Fruit fly (Drosophila melanogaster) whole organism, embryonic: ENCODE results near the gene akirin.
A peak's percentile ranks its signal among the peaks of the same experiment; 100 is the strongest.

Experiments used
- Atf-2 ChIP-seq: fragments of 200-800 bp; sonication (Bioruptor generic); optimal IDR thresholded peaks from 2 replicates; lab custom pipeline; 2016; ENCODE audit warnings: missing biosample characterization, missing genetic modification characterization
- Atf3 ChIP-seq: fragments of 200-800 bp; sonication (Bioruptor generic); optimal IDR thresholded peaks from 3 replicates; lab custom pipeline; 2016; ENCODE audit warnings: missing biosample characterization, missing genetic modification characterization
- CG10366 ChIP-seq: fragments of 200-800 bp; sonication (Bioruptor generic); IDR thresholded peaks from 2 replicates; pipeline ENCODE4 v1.3.6; 2022; ENCODE audit warnings: missing biosample characterization, missing genetic modification characterization
- CG11723 ChIP-seq: fragments of 200-800 bp; sonication (Bioruptor generic); optimal IDR thresholded peaks from 2 replicates; lab custom pipeline; 2017; ENCODE audit warnings: missing biosample characterization, mild to moderate bottlenecking, missing genetic modification characterization
- CG12219 ChIP-seq: fragments of 200-800 bp; sonication (Bioruptor generic); optimal IDR thresholded peaks from 3 replicates; lab custom pipeline; 2018; ENCODE audit warnings: missing biosample characterization, mild to moderate bottlenecking, missing genetic modification characterization
- CG12236 ChIP-seq: fragments of 200-800 bp; sonication (Bioruptor generic); optimal IDR thresholded peaks from 2 replicates; lab custom pipeline; 2016; ENCODE audit warnings: missing biosample characterization, missing genetic modification characterization
- CG15011 ChIP-seq: fragments of 200-800 bp; sonication (Bioruptor generic); optimal IDR thresholded peaks from 3 replicates; lab custom pipeline; 2018; ENCODE audit warnings: missing biosample characterization, mild to moderate bottlenecking, missing genetic modification characterization
- CG15479 ChIP-seq: fragments of 200-800 bp; sonication (Bioruptor generic); optimal IDR thresholded peaks from 3 replicates; lab custom pipeline; 2019; ENCODE audit warnings: missing biosample characterization, mild to moderate bottlenecking, missing genetic modification characterization, moderate library complexity
- CG16813 ChIP-seq: fragments of 200-800 bp; sonication (Bioruptor generic); IDR thresholded peaks from 3 replicates; pipeline ENCODE4 v1.3.6; 2022; ENCODE audit warnings: missing biosample characterization, missing genetic modification characterization; ENCODE audit not compliant: partially characterized antibody
- CG1792 ChIP-seq: fragments of 200-800 bp; sonication (Bioruptor generic); optimal IDR thresholded peaks from 2 replicates; lab custom pipeline; 2016; ENCODE audit warnings: missing biosample characterization, missing genetic modification characterization
- CG4854 ChIP-seq: fragments of 200-800 bp; sonication (Bioruptor generic); optimal IDR thresholded peaks from 2 replicates; lab custom pipeline; 2016; ENCODE audit warnings: missing biosample characterization, missing genetic modification characterization, inconsistent platforms
- CG6175 ChIP-seq: fragments of 200-800 bp; sonication (Bioruptor generic); IDR thresholded peaks from 3 replicates; pipeline ENCODE4 v1.3.6; 2022; ENCODE audit warnings: missing biosample characterization, missing genetic modification characterization
- CG8924 ChIP-seq: fragments of 200-800 bp; optimal IDR thresholded peaks from 3 replicates; lab custom pipeline; 2019; ENCODE audit warnings: missing biosample characterization, mild to moderate bottlenecking, missing genetic modification characterization, moderate library complexity
- D19A ChIP-seq: fragments of 200-800 bp; optimal IDR thresholded peaks from 3 replicates; lab custom pipeline; 2019; ENCODE audit warnings: missing biosample characterization, mild to moderate bottlenecking, missing genetic modification characterization, moderate library complexity
- Dip2 ChIP-seq: fragments of 200-800 bp; sonication (Bioruptor generic); IDR thresholded peaks from 2 replicates; pipeline ENCODE4 v1.3.6; 2022; ENCODE audit warnings: missing biosample characterization, missing genetic modification characterization
- Dip3 ChIP-seq: fragments of 200-800 bp; sonication (Bioruptor generic); optimal IDR thresholded peaks from 3 replicates; lab custom pipeline; 2016; ENCODE audit warnings: missing biosample characterization, missing genetic modification characterization
- Ets65A ChIP-seq: fragments of 200-800 bp; sonication (Bioruptor generic); peaks from one replicate; lab custom pipeline; 2016; ENCODE audit warnings: missing biosample characterization, missing genetic modification characterization
- Fer3 ChIP-seq: fragments of 200-800 bp; sonication (Bioruptor generic); optimal IDR thresholded peaks from 2 replicates; lab custom pipeline; 2018; ENCODE audit warnings: missing biosample characterization, mild to moderate bottlenecking, missing genetic modification characterization, moderate library complexity
- MTF-1 ChIP-seq: fragments of 200-800 bp; sonication (Bioruptor generic); optimal IDR thresholded peaks from 2 replicates; lab custom pipeline; 2018; ENCODE audit warnings: missing biosample characterization, mild to moderate bottlenecking, missing genetic modification characterization, borderline replicate concordance
- Mad ChIP-seq: fragments of 200-800 bp; sonication (Bioruptor generic); optimal IDR thresholded peaks from 2 replicates; lab custom pipeline; 2016; ENCODE audit warnings: missing biosample characterization, missing genetic modification characterization
- Mes4 ChIP-seq: fragments of 200-800 bp; sonication (Bioruptor generic); optimal IDR thresholded peaks from 2 replicates; lab custom pipeline; 2016; ENCODE audit warnings: missing biosample characterization, missing genetic modification characterization
- Mrtf ChIP-seq: fragments of 200-800 bp; sonication (Bioruptor generic); IDR thresholded peaks from 3 replicates; pipeline ENCODE4 v1.3.6; 2022; ENCODE audit warnings: missing biosample characterization, missing genetic modification characterization
- NC2β ChIP-seq: fragments of 200-800 bp; sonication (Bioruptor generic); optimal IDR thresholded peaks from 2 replicates; lab custom pipeline; 2016; ENCODE audit warnings: missing biosample characterization, missing genetic modification characterization
- Opbp ChIP-seq: fragments of 200-800 bp; sonication (Bioruptor generic); IDR thresholded peaks from 3 replicates; pipeline ENCODE4 v1.3.6; 2022; ENCODE audit warnings: missing biosample characterization, missing genetic modification characterization; ENCODE audit not compliant: partially characterized antibody
- Ssrp ChIP-seq: fragments of 200-800 bp; sonication (Bioruptor generic); optimal IDR thresholded peaks from 2 replicates; lab custom pipeline; 2018; ENCODE audit warnings: missing biosample characterization, mild to moderate bottlenecking, missing genetic modification characterization, moderate library complexity
- Taf1 ChIP-seq: fragments of 200-800 bp; sonication (Bioruptor generic); IDR thresholded peaks from 2 replicates; pipeline ENCODE4 v1.3.6; 2022; ENCODE audit warnings: missing biosample characterization, missing genetic modification characterization
- Tbp ChIP-seq: fragments of >200 bp; optimal IDR thresholded peaks from 2 replicates; lab custom pipeline; 2018; ENCODE audit warnings: missing biosample characterization, missing genetic modification characterization
- ap ChIP-seq: fragments of 200-800 bp; sonication (Bioruptor generic); IDR thresholded peaks from 2 replicates; pipeline ENCODE4 v1.3.6; 2022; ENCODE audit warnings: missing biosample characterization, missing genetic modification characterization
- ash1 ChIP-seq: fragments of 200-800 bp; sonication (Bioruptor generic); optimal IDR thresholded peaks from 2 replicates; lab custom pipeline; 2018; ENCODE audit warnings: missing biosample characterization, mild to moderate bottlenecking, missing genetic modification characterization
- az2 ChIP-seq: fragments of 200-800 bp; sonication (Bioruptor generic); optimal IDR thresholded peaks from 3 replicates; lab custom pipeline; 2016; ENCODE audit warnings: missing biosample characterization, missing genetic modification characterization
- fu2 ChIP-seq: fragments of 200-800 bp; sonication (Bioruptor generic); optimal IDR thresholded peaks from 2 replicates; lab custom pipeline; 2016; ENCODE audit warnings: missing biosample characterization, missing genetic modification characterization
- gce ChIP-seq: fragments of 200-800 bp; sonication (Bioruptor generic); IDR thresholded peaks from 3 replicates; pipeline ENCODE4 v1.3.6; 2022; ENCODE audit warnings: missing biosample characterization, missing genetic modification characterization
- gro ChIP-seq: fragments of 200-800 bp; sonication (Bioruptor generic); optimal IDR thresholded peaks from 2 replicates; lab custom pipeline; 2016; ENCODE audit warnings: missing biosample characterization, missing genetic modification characterization
- gsb-n ChIP-seq: fragments of 200-800 bp; sonication (Bioruptor generic); optimal IDR thresholded peaks from 3 replicates; lab custom pipeline; 2018; ENCODE audit warnings: missing biosample characterization, mild to moderate bottlenecking, missing genetic modification characterization
- hb ChIP-seq: fragments of 200-800 bp; sonication (Bioruptor generic); IDR thresholded peaks from 3 replicates; pipeline ENCODE4 v1.3.6; 2022; ENCODE audit warnings: missing biosample characterization, missing genetic modification characterization; ENCODE audit not compliant: partially characterized antibody
- jing ChIP-seq: fragments of 200-800 bp; sonication (Bioruptor generic); optimal IDR thresholded peaks from 2 replicates; lab custom pipeline; 2018; ENCODE audit warnings: missing biosample characterization, mild to moderate bottlenecking, missing genetic modification characterization
- lbe ChIP-seq: fragments of 200-800 bp; sonication (Bioruptor generic); optimal IDR thresholded peaks from 2 replicates; lab custom pipeline; 2016; ENCODE audit warnings: missing biosample characterization, mild to moderate bottlenecking, missing genetic modification characterization
- mam ChIP-seq: fragments of 200-800 bp; sonication (Bioruptor generic); optimal IDR thresholded peaks from 3 replicates; lab custom pipeline; 2016; ENCODE audit warnings: missing biosample characterization, missing genetic modification characterization
- org-1 ChIP-seq: fragments of 200-800 bp; sonication (Bioruptor generic); optimal IDR thresholded peaks from 2 replicates; lab custom pipeline; 2017; ENCODE audit warnings: missing biosample characterization, missing genetic modification characterization
- pho ChIP-seq: fragments of 200-800 bp; sonication (Bioruptor generic); optimal IDR thresholded peaks from 2 replicates; lab custom pipeline; 2016; ENCODE audit warnings: missing biosample characterization, missing genetic modification characterization
- pros ChIP-seq: fragments of 200-800 bp; sonication (Bioruptor generic); optimal IDR thresholded peaks from 3 replicates; lab custom pipeline; 2019; ENCODE audit warnings: missing biosample characterization, mild to moderate bottlenecking, missing genetic modification characterization, moderate library complexity
- sc ChIP-seq, 3 experiments: fragments of >200 bp in 2 of 3; fragments of 200-800 bp in 1 of 3; sonication (Bioruptor generic) in 1 of 3; optimal IDR thresholded peaks; 2 replicates in 2 of 3; 3 replicates in 1 of 3; lab custom pipeline; 2017; ENCODE audit warnings: mild to moderate bottlenecking in 1 of 3, missing biosample characterization in 1 of 3, missing genetic modification characterization in 1 of 3, missing genetic modification reagents in 1 of 3
- scrt ChIP-seq: fragments of 200-800 bp; sonication (Bioruptor generic); optimal IDR thresholded peaks from 2 replicates; lab custom pipeline; 2018; ENCODE audit warnings: missing biosample characterization, mild to moderate bottlenecking, missing genetic modification characterization, moderate library complexity
- sens ChIP-seq: fragments of 200-800 bp; sonication (Bioruptor generic); peaks from one replicate; lab custom pipeline; 2016; ENCODE audit warnings: missing biosample characterization, missing genetic modification characterization
- sens-2 ChIP-seq: fragments of 200-800 bp; sonication (Bioruptor generic); IDR thresholded peaks from 2 replicates; pipeline ENCODE4 v1.3.6; 2022; ENCODE audit warnings: missing biosample characterization, missing genetic modification characterization
- seq ChIP-seq: fragments of 200-800 bp; sonication (Bioruptor generic); IDR thresholded peaks from 2 replicates; pipeline ENCODE4 v1.3.6; 2022; ENCODE audit warnings: missing biosample characterization, missing genetic modification characterization
- ttk ChIP-seq: fragments of 200-800 bp; sonication (Bioruptor generic); IDR thresholded peaks from 2 replicates; pipeline ENCODE4 v2.1.2; 2022; ENCODE audit warnings: missing biosample characterization, missing genetic modification characterization
- wek ChIP-seq: fragments of 200-800 bp; sonication (Bioruptor generic); optimal IDR thresholded peaks from 3 replicates; lab custom pipeline; 2018; ENCODE audit warnings: missing biosample characterization, mild to moderate bottlenecking, missing genetic modification characterization, moderate library complexity
- yki ChIP-seq: fragments of >200 bp; optimal IDR thresholded peaks from 3 replicates; lab custom pipeline; 2018
- zen2 ChIP-seq: fragments of 200-800 bp; sonication (Bioruptor generic); IDR thresholded peaks from 3 replicates; pipeline ENCODE4 v1.3.6; 2022; ENCODE audit warnings: missing biosample characterization, missing genetic modification characterization; ENCODE audit not compliant: partially characterized antibody

The akirin gene

dm6 chr3L:7356386-7357117 lies 13.1 kb upstream of the akirin start, which contains the start of gene CTCF (continued):
- peak; percentile 69 for TF ChIP-seq CG8924 (tag; lab: Kevin White, UChicago)
- TF ChIP-seq CG1792 (GFP tag; lab: Kevin White, UChicago), result peak; percentile 9
- no peak for TF ChIP-seq jing
- no peak for TF ChIP-seq CG15011 (GFP tag; lab: Kevin White, UChicago)
- TF ChIP-seq Atf3 (GFP tag; lab: Kevin White, UChicago), result peak; percentile 20
- peak; percentile 42; the same call in 1 of the 2 replicates for TF ChIP-seq CG10366 (GFP tag; lab: Robert Waterston, UW)
- peak; percentile 62; the same call in 1 of the 3 replicates for TF ChIP-seq gce (GFP tag; lab: Robert Waterston, UW)
- no peak for TF ChIP-seq Atf-2 (GFP tag; lab: Kevin White, UChicago)
- TF ChIP-seq ash1 (GFP tag; lab: Kevin White, UChicago), result no peak
- TF ChIP-seq hb (GFP tag; lab: Robert Waterston, UW), result peak; percentile 65; the same call in 2 of the 3 replicates
- TF ChIP-seq CG16813 (GFP tag; lab: Robert Waterston, UW), result peak; percentile 77
- TF ChIP-seq Tbp (GFP tag; lab: Kevin White, UChicago), result peak; percentile 49
- no peak for TF ChIP-seq CG15479 (GFP tag; lab: Kevin White, UChicago)
- TF ChIP-seq sc (optimal IDR thresholded peaks at IDR 0.05; lab: Kevin White, UChicago), result no peak
- TF ChIP-seq sc (GFP tag; optimal IDR thresholded peaks at IDR 0.05; lab: Kevin White, UChicago), result no peak
- no peak for TF ChIP-seq MTF-1 (GFP tag; lab: Kevin White, UChicago)
- TF ChIP-seq Mrtf (GFP tag; lab: Robert Waterston, UW), result 0 out of 3 replicates have a peak, but pooled peaks have one; percentile 48
- no peak for TF ChIP-seq sens-2 (GFP tag; lab: Robert Waterston, UW)
- TF ChIP-seq org-1, result no peak
- TF ChIP-seq Fer3 (tag; lab: Kevin White, UChicago), result no peak
- TF ChIP-seq Dip2 (GFP tag; lab: Robert Waterston, UW), result no peak
- TF ChIP-seq NC2β (GFP tag; lab: Kevin White, UChicago), result peak; percentile 38
- no peak for TF ChIP-seq Dip3
- TF ChIP-seq lbe (GFP tag; lab: Kevin White, UChicago), result peak; percentile 38
- no peak for TF ChIP-seq fu2 (GFP tag; lab: Kevin White, UChicago)
- TF ChIP-seq Mad, result peak; percentile 17
- peak; percentile 33 for TF ChIP-seq Mes4 (GFP tag; lab: Kevin White, UChicago)
- no peak for TF ChIP-seq ttk (GFP tag; lab: Robert Waterston, UW)
- peak; percentile 12 for TF ChIP-seq pros (GFP tag; lab: Kevin White, UChicago)
- no peak for TF ChIP-seq pho (GFP tag; lab: Kevin White, UChicago)
- TF ChIP-seq gro (GFP tag; lab: Kevin White, UChicago), result peak; percentile 46
- TF ChIP-seq Taf1, result no peak
- TF ChIP-seq scrt, result no peak
- TF ChIP-seq seq, result 0 out of 2 replicates have a peak, but pooled peaks have one; percentile 8
- TF ChIP-seq ap (GFP tag; lab: Robert Waterston, UW), result no peak
- no peak for TF ChIP-seq CG6175 (GFP tag; lab: Robert Waterston, UW)
- TF ChIP-seq az2, result peak; percentile 31
- TF ChIP-seq Opbp (GFP tag; lab: Robert Waterston, UW), result no peak; the same call in 1 of the 3 replicates
- no peak for TF ChIP-seq wek (GFP tag; lab: Kevin White, UChicago)
- TF ChIP-seq CG4854 (GFP tag; lab: Kevin White, UChicago), result peak; percentile 29
- peak; percentile 23 for TF ChIP-seq mam (GFP tag; lab: Kevin White, UChicago)
- peak; percentile 37; the same call in 1 of the 3 replicates for TF ChIP-seq zen2 (GFP tag; lab: Robert Waterston, UW)
- peak; percentile 87 for TF ChIP-seq gsb-n
- peak; percentile 87 for TF ChIP-seq sens (GFP tag; lab: Kevin White, UChicago)
- no peak for TF ChIP-seq yki
- TF ChIP-seq D19A (tag; lab: Kevin White, UChicago), result peak; percentile 41
- TF ChIP-seq CG12219 (GFP tag; lab: Kevin White, UChicago), result no peak
- no peak for TF ChIP-seq CG11723
- no peak for TF ChIP-seq CG12236 (GFP tag; lab: Kevin White, UChicago)
- no peak for TF ChIP-seq Ssrp (tag; lab: Kevin White, UChicago)
- TF ChIP-seq Ets65A (GFP tag; lab: Kevin White, UChicago), result peak; percentile 91
